Worm (Caenorhabditis elegans): ENCODE results near the gene lex-1.
A peak's percentile ranks its signal among the peaks of the same experiment; 100 is the strongest.

The lex-1 gene

ce11 chrIV:12121076-12121475, 41.8 kb downstream of the lex-1 start, which contains the start of the genes ddb-1 and M18.6 (continued):
- TF ChIP-seq skn-1 (tag; optimal IDR thresholded peaks at IDR 0.05) (no peak), ZK337.2 (GFP tag; IDR thresholded peaks at IDR 0.05) (no peak), jun-1 (tag; optimal IDR thresholded peaks at IDR 0.05) (no peak), nhr-25 (tag; optimal IDR thresholded peaks at IDR 0.05; ENCODE audit: borderline replicate concordance, insufficient read depth) (no peak), nhr-237 (tag; optimal IDR thresholded peaks at IDR 0.05) (no peak), nhr-10 (tag; optimal IDR thresholded peaks at IDR 0.05) (no peak), T20F7.1 (GFP tag; optimal IDR thresholded peaks at IDR 0.05) (no peak), madf-5 (GFP tag; IDR thresholded peaks at IDR 0.05) (no peak), daf-8 (GFP tag; IDR thresholded peaks at IDR 0.05) (no peak), zfp-2 (tag; optimal IDR thresholded peaks at IDR 0.05) (no peak), R02D3.7 (tag; optimal IDR thresholded peaks at IDR 0.05) (no peak), mep-1 (tag; optimal IDR thresholded peaks at IDR 0.05) (peak; percentile 22), mdl-1 (tag; optimal IDR thresholded peaks at IDR 0.05) (no peak), F26F4.8 (GFP tag; conservative IDR thresholded peaks at IDR 0.05) (no peak), lin-39 (tag; optimal IDR thresholded peaks at IDR 0.05) (no peak), hif-1 (tag; optimal IDR thresholded peaks at IDR 0.05) (no peak), snpc-4 (tag; optimal IDR thresholded peaks at IDR 0.05) (no peak), pqm-1 (tag; optimal IDR thresholded peaks at IDR 0.05) (no peak), aha-1 (tag) (no peak), dve-1 (tag; optimal IDR thresholded peaks at IDR 0.05; ENCODE audit: insufficient read depth) (peak; percentile 26), lim-7 (GFP tag; IDR thresholded peaks at IDR 0.05) (no peak), ztf-11 (tag; optimal IDR thresholded peaks at IDR 0.05) (no peak), zfp-3 (GFP tag; conservative IDR thresholded peaks at IDR 0.05) (no peak), nhr-41 (GFP tag; IDR thresholded peaks at IDR 0.05) (no peak), lsy-2 (tag; optimal IDR thresholded peaks at IDR 0.05) (peak in 1 of 2 experiments; percentile 56), egl-27 (tag; optimal IDR thresholded peaks at IDR 0.05) (no peak), pha-4 (GFP tag; IDR thresholded peaks at IDR 0.05) (no peak), pha-4 (tag; optimal IDR thresholded peaks at IDR 0.05) (peak; percentile 19), ceh-28 (tag; optimal IDR thresholded peaks at IDR 0.05) (no peak), ztf-7 (tag; optimal IDR thresholded peaks at IDR 0.05) (no peak), nhr-48 (tag; optimal IDR thresholded peaks at IDR 0.05) (no peak), duxl-1 (tag; optimal IDR thresholded peaks at IDR 0.05; ENCODE audit: poor library complexity) (no peak)

- TF ChIP-seq dpl-1 (GFP tag; optimal IDR thresholded peaks at IDR 0.05), result peak; percentile 12
- no peak for TF ChIP-seq lin-1 (GFP tag; IDR thresholded peaks at IDR 0.05)
- TF ChIP-seq nhr-237 (tag; optimal IDR thresholded peaks at IDR 0.05), result no peak
- peak; percentile 92 for TF ChIP-seq aha-1 (tag)
- TF ChIP-seq lsy-2 (tag; optimal IDR thresholded peaks at IDR 0.05), result peak in 1 of 2 experiments; percentile 57
- no peak for TF ChIP-seq set-16 (GFP tag; IDR thresholded peaks at IDR 0.05)
- no peak for TF ChIP-seq F10B5.3 (tag; optimal IDR thresholded peaks at IDR 0.05)
- peak; percentile 39 for TF ChIP-seq dve-1 (tag; optimal IDR thresholded peaks at IDR 0.05; ENCODE audit: insufficient read depth)
- peak; percentile 49; the same call in 1 of the 2 replicates for TF ChIP-seq lin-38 (GFP tag; IDR thresholded peaks at IDR 0.05)
- peak; percentile 64 for TF ChIP-seq mes-2 (tag; optimal IDR thresholded peaks at IDR 0.05; ENCODE audit: poor library complexity, severe bottlenecking)
- TF ChIP-seq mep-1 (tag; optimal IDR thresholded peaks at IDR 0.05), result peak; percentile 47
- no peak for TF ChIP-seq daf-16 (GFP tag; optimal IDR thresholded peaks at IDR 0.05)
- peak; percentile 44 for TF ChIP-seq daf-16 (tag; optimal IDR thresholded peaks at IDR 0.05)
- no peak for TF ChIP-seq pqm-1 (tag; optimal IDR thresholded peaks at IDR 0.05)
- TF ChIP-seq unc-62 (GFP tag; optimal IDR thresholded peaks at IDR 0.05 in 1 of 2), result peak in 1 of 2 experiments; percentile 39
- no peak for TF ChIP-seq unc-62 (tag; optimal IDR thresholded peaks at IDR 0.05)
Observed at ce11 chrIV:12122874-12123664, 43.8 kb downstream of the lex-1 start, which contains the start of gene aly-3. TSS of gene aly-3 (plus strand) at chrIV:12123282.
